Fruit fly (Drosophila melanogaster) whole organism, embryonic: Measurements from ENCODE around the gene SP1173.

ENCODE experiments used
- CG10274 ChIP-seq: fragments of 200-800 bp; sonication (Bioruptor generic); optimal IDR thresholded peaks from 3 replicates; lab custom pipeline; 2017; ENCODE audit warnings: missing biosample characterization, mild to moderate bottlenecking, missing genetic modification characterization
- CG12219 ChIP-seq: fragments of 200-800 bp; sonication (Bioruptor generic); optimal IDR thresholded peaks from 3 replicates; lab custom pipeline; 2018; ENCODE audit warnings: missing biosample characterization, mild to moderate bottlenecking, missing genetic modification characterization
- CG13296 ChIP-seq: fragments of 200-800 bp; sonication (Bioruptor generic); optimal IDR thresholded peaks from 3 replicates; lab custom pipeline; 2018; ENCODE audit warnings: missing biosample characterization, mild to moderate bottlenecking, missing genetic modification characterization
- CG13894 ChIP-seq: fragments of 200-800 bp; sonication (Bioruptor generic); optimal IDR thresholded peaks from 3 replicates; lab custom pipeline; 2018; ENCODE audit warnings: missing biosample characterization, mild to moderate bottlenecking, missing genetic modification characterization, moderate library complexity
- CG14014 ChIP-seq: fragments of 200-800 bp; sonication (Bioruptor generic); IDR thresholded peaks from 2 replicates; pipeline ENCODE4 v1.3.6; 2022; ENCODE audit warnings: missing biosample characterization, missing genetic modification characterization
- CG16815 ChIP-seq: fragments of 200-800 bp; sonication (Bioruptor generic); optimal IDR thresholded peaks from 3 replicates; lab custom pipeline; 2017; ENCODE audit warnings: missing biosample characterization, mild to moderate bottlenecking, missing genetic modification characterization
- CG31441 ChIP-seq: fragments of 200-800 bp; sonication (Bioruptor generic); IDR thresholded peaks from 2 replicates; pipeline ENCODE4 v1.3.6; 2022; ENCODE audit warnings: missing biosample characterization, missing genetic modification characterization
- CG3838 ChIP-seq: fragments of 200-800 bp; sonication (Bioruptor generic); optimal IDR thresholded peaks from 3 replicates; lab custom pipeline; 2016; ENCODE audit warnings: missing biosample characterization, missing genetic modification characterization
- CG4328 ChIP-seq: fragments of 200-800 bp; sonication (Bioruptor generic); optimal IDR thresholded peaks from 3 replicates; lab custom pipeline; 2017; ENCODE audit warnings: missing biosample characterization, missing genetic modification reagents, missing genetic modification characterization
- CG43689 ChIP-seq: fragments of 200-800 bp; sonication (Bioruptor generic); IDR thresholded peaks from 2 replicates; pipeline ENCODE4 v1.3.6; 2022; ENCODE audit warnings: missing biosample characterization, missing genetic modification characterization
- CG4707 ChIP-seq: fragments of 200-800 bp; sonication (Bioruptor generic); optimal IDR thresholded peaks from 2 replicates; lab custom pipeline; 2018; ENCODE audit warnings: missing biosample characterization, mild to moderate bottlenecking, missing genetic modification characterization, moderate library complexity
- CG6683 ChIP-seq: fragments of 200-800 bp; sonication (Bioruptor generic); optimal IDR thresholded peaks from 2 replicates; lab custom pipeline; 2017; ENCODE audit warnings: missing biosample characterization, mild to moderate bottlenecking, missing genetic modification characterization, missing genetic modification reagents
- CG7556 ChIP-seq: fragments of 200-800 bp; sonication (Bioruptor generic); optimal IDR thresholded peaks from 2 replicates; lab custom pipeline; 2017; ENCODE audit warnings: missing biosample characterization, mild to moderate bottlenecking, missing genetic modification characterization
- CG7745 ChIP-seq: fragments of 200-800 bp; sonication (Bioruptor generic); optimal IDR thresholded peaks from 2 replicates; lab custom pipeline; 2018; ENCODE audit warnings: missing biosample characterization, mild to moderate bottlenecking, missing genetic modification characterization, moderate library complexity
- CG7786 ChIP-seq: fragments of 200-800 bp; sonication (Bioruptor generic); optimal IDR thresholded peaks from 2 replicates; lab custom pipeline; 2016; ENCODE audit warnings: missing biosample characterization, missing genetic modification characterization
- CG8281 ChIP-seq: fragments of 200-800 bp; sonication (Bioruptor generic); optimal IDR thresholded peaks from 2 replicates; lab custom pipeline; 2018; ENCODE audit warnings: missing biosample characterization, mild to moderate bottlenecking, missing genetic modification characterization, moderate library complexity
- CG8388 ChIP-seq: fragments of 200-800 bp; sonication (Bioruptor generic); optimal IDR thresholded peaks from 2 replicates; lab custom pipeline; 2019; ENCODE audit warnings: missing biosample characterization, mild to moderate bottlenecking, missing genetic modification characterization, moderate library complexity
- CG8478 ChIP-seq: fragments of >200 bp; optimal IDR thresholded peaks from 2 replicates; lab custom pipeline; 2018
- CG8765 ChIP-seq: fragments of 200-800 bp; sonication (Bioruptor generic); IDR thresholded peaks from 2 replicates; pipeline ENCODE4 v1.3.6; 2022; ENCODE audit warnings: missing biosample characterization, missing genetic modification characterization
- Eip74EF ChIP-seq, 2 experiments: fragments of 200-800 bp in 1 of 2; fragments of >200 bp in 1 of 2; sonication (Bioruptor generic) in 1 of 2; optimal IDR thresholded peaks; 2 replicates each; lab custom pipeline; 2017 to 2019; ENCODE audit warnings: missing biosample characterization in 2 of 2, missing genetic modification characterization in 2 of 2, mild to moderate bottlenecking in 1 of 2, moderate library complexity in 1 of 2
- Ets65A ChIP-seq: fragments of 200-800 bp; sonication (Bioruptor generic); peaks from one replicate; lab custom pipeline; 2016; ENCODE audit warnings: missing biosample characterization, missing genetic modification characterization
- GATAe ChIP-seq: fragments of 200-800 bp; sonication (Bioruptor generic); conservative IDR thresholded peaks from 2 replicates; pipeline ENCODE4 v1.3.6; 2022; ENCODE audit warnings: missing biosample characterization, missing genetic modification characterization
- H15 ChIP-seq: fragments of 200-800 bp; sonication (Bioruptor generic); IDR thresholded peaks from 3 replicates; pipeline ENCODE4 v1.3.6; 2022; ENCODE audit warnings: missing biosample characterization, missing genetic modification characterization
- HLH4C ChIP-seq: fragments of 200-800 bp; sonication (Bioruptor generic); IDR thresholded peaks from 3 replicates; pipeline ENCODE4 v1.3.6; 2022; ENCODE audit warnings: missing biosample characterization, missing genetic modification characterization; ENCODE audit not compliant: partially characterized antibody
- Hmx ChIP-seq: fragments of 200-800 bp; sonication (Bioruptor generic); optimal IDR thresholded peaks from 2 replicates; lab custom pipeline; 2016; ENCODE audit warnings: missing biosample characterization, missing genetic modification characterization
- Med ChIP-seq: fragments of 200-800 bp; sonication (Bioruptor generic); peaks from one replicate; lab custom pipeline; 2016; ENCODE audit warnings: missing biosample characterization, missing genetic modification characterization, mild to moderate bottlenecking, inconsistent platforms, moderate library complexity
- Nf-YB ChIP-seq: fragments of 200-800 bp; sonication (Bioruptor generic); optimal IDR thresholded peaks from 3 replicates; lab custom pipeline; 2019; ENCODE audit warnings: missing biosample characterization, mild to moderate bottlenecking, missing genetic modification characterization, moderate library complexity
- Rfx ChIP-seq: fragments of 200-800 bp; sonication (Bioruptor generic); IDR thresholded peaks from 2 replicates; pipeline ENCODE4 v1.3.6; 2022; ENCODE audit warnings: missing biosample characterization, missing genetic modification characterization
- Six4 ChIP-seq: fragments of 200-800 bp; sonication (Bioruptor generic); optimal IDR thresholded peaks from 2 replicates; lab custom pipeline; 2016; ENCODE audit warnings: missing biosample characterization, missing genetic modification characterization
- Sry-δ ChIP-seq: fragments of 200-800 bp; sonication (Bioruptor generic); optimal IDR thresholded peaks from 2 replicates; lab custom pipeline; 2016; ENCODE audit warnings: missing biosample characterization, missing genetic modification characterization
- ash1 ChIP-seq: fragments of 200-800 bp; sonication (Bioruptor generic); optimal IDR thresholded peaks from 2 replicates; lab custom pipeline; 2018; ENCODE audit warnings: missing biosample characterization, mild to moderate bottlenecking, missing genetic modification characterization
- caup ChIP-seq: fragments of 200-800 bp; sonication (Bioruptor generic); optimal IDR thresholded peaks from 3 replicates; lab custom pipeline; 2017; ENCODE audit warnings: missing biosample characterization, mild to moderate bottlenecking, missing genetic modification characterization, moderate library complexity; ENCODE audit not compliant: severe bottlenecking
- cwo ChIP-seq: fragments of 200-800 bp; sonication (Bioruptor generic); optimal IDR thresholded peaks from 3 replicates; lab custom pipeline; 2017; ENCODE audit warnings: missing biosample characterization, missing genetic modification characterization, mild to moderate bottlenecking, moderate library complexity, missing genetic modification reagents
- dan ChIP-seq: fragments of 200-800 bp; sonication (Bioruptor generic); IDR thresholded peaks from 2 replicates; pipeline ENCODE4 v1.3.6; 2022; ENCODE audit warnings: missing biosample characterization, missing genetic modification characterization
- hkb ChIP-seq, 2 experiments: fragments of 200-800 bp in 1 of 2; fragments of >200 bp in 1 of 2; sonication (Bioruptor generic) in 1 of 2; IDR thresholded peaks in 1 of 2; optimal IDR thresholded peaks in 1 of 2; 2 replicates each; pipeline versions ENCODE4 v1.3.6 to Lab custom; 2017 to 2022; ENCODE audit warnings: missing biosample characterization in 1 of 2, missing genetic modification characterization in 1 of 2
- insv ChIP-seq, 2 experiments: fragments of 200-800 bp; sonication (Bioruptor generic); optimal IDR thresholded peaks; 3 replicates each; lab custom pipeline; 2016 to 2018; ENCODE audit warnings: missing biosample characterization in 2 of 2, missing genetic modification characterization in 2 of 2
- inv ChIP-seq: fragments of 200-800 bp; sonication (Bioruptor generic); IDR thresholded peaks from 2 replicates; pipeline ENCODE4 v1.3.6; 2022; ENCODE audit warnings: missing biosample characterization, missing genetic modification characterization; ENCODE audit not compliant: partially characterized antibody
- kah ChIP-seq: fragments of 200-800 bp; sonication (Bioruptor generic); optimal IDR thresholded peaks from 2 replicates; lab custom pipeline; 2018; ENCODE audit warnings: missing biosample characterization, mild to moderate bottlenecking, missing genetic modification characterization
- lbe ChIP-seq: fragments of 200-800 bp; sonication (Bioruptor generic); optimal IDR thresholded peaks from 2 replicates; lab custom pipeline; 2016; ENCODE audit warnings: missing biosample characterization, mild to moderate bottlenecking, missing genetic modification characterization
- nerfin-1 ChIP-seq: fragments of 200-800 bp; sonication (Bioruptor generic); optimal IDR thresholded peaks from 3 replicates; lab custom pipeline; 2019; ENCODE audit warnings: missing biosample characterization, mild to moderate bottlenecking, missing genetic modification characterization, moderate library complexity
- nmo ChIP-seq: fragments of 200-800 bp; sonication (Bioruptor generic); optimal IDR thresholded peaks from 2 replicates; lab custom pipeline; 2018; ENCODE audit warnings: missing biosample characterization, mild to moderate bottlenecking, missing genetic modification characterization, moderate library complexity
- phol ChIP-seq: fragments of 200-800 bp; sonication (Bioruptor generic); optimal IDR thresholded peaks from 3 replicates; lab custom pipeline; 2018; ENCODE audit warnings: missing biosample characterization, mild to moderate bottlenecking, missing genetic modification characterization, moderate library complexity
- pita ChIP-seq: fragments of 200-800 bp; sonication (Bioruptor generic); optimal IDR thresholded peaks from 2 replicates; lab custom pipeline; 2017; ENCODE audit warnings: missing biosample characterization, mild to moderate bottlenecking, missing genetic modification characterization
- run ChIP-seq: fragments of 200-800 bp; sonication (Bioruptor generic); optimal IDR thresholded peaks from 3 replicates; lab custom pipeline; 2018; ENCODE audit warnings: missing biosample characterization, mild to moderate bottlenecking, missing genetic modification characterization
- sens-2 ChIP-seq: fragments of 200-800 bp; sonication (Bioruptor generic); IDR thresholded peaks from 2 replicates; pipeline ENCODE4 v1.3.6; 2022; ENCODE audit warnings: missing biosample characterization, missing genetic modification characterization
- so ChIP-seq: fragments of 200-800 bp; sonication (Bioruptor generic); IDR thresholded peaks from 3 replicates; pipeline ENCODE4 v1.3.6; 2022; ENCODE audit warnings: missing biosample characterization, missing genetic modification characterization
- sqz ChIP-seq: fragments of 200-800 bp; sonication (Bioruptor generic); optimal IDR thresholded peaks from 3 replicates; lab custom pipeline; 2018; ENCODE audit warnings: missing biosample characterization, mild to moderate bottlenecking, missing genetic modification characterization
- usp ChIP-seq: fragments of >200 bp; optimal IDR thresholded peaks from 2 replicates; lab custom pipeline; 2017; ENCODE audit warnings: missing biosample characterization, missing genetic modification characterization
- wor ChIP-seq: fragments of 200-800 bp; sonication (Bioruptor generic); IDR thresholded peaks from 2 replicates; pipeline ENCODE4 v1.3.6; 2022; ENCODE audit warnings: missing biosample characterization, missing genetic modification characterization
- yki ChIP-seq: fragments of >200 bp; optimal IDR thresholded peaks from 3 replicates; lab custom pipeline; 2018

Gene SP1173

DNA sequence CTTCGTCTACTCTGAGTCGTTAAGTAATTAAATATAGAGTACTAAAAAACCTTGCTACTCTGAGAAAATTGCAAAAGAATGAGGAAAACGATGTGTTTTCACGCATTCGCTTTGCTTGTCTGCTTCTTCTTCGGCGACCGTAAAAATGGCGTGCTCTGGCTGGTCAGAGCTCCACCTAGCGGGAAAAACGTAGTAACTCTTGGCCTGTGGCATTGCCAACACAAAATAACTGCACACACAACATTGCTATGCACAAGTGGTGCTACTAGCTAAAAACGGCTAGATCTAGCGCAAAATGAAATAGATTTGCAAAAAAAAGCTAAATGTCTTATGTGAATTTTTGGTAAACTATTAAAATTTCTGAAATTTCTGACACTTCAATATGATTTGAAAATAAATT is 43.8 kb upstream of the SP1173 start (continued):
- TF ChIP-seq CG13894 (tag; lab: Kevin White, UChicago) (peak; percentile 64), CG4707 (GFP tag; lab: Kevin White, UChicago) (no peak), Med (peak; percentile 91), GATAe (GFP tag; lab: Robert Waterston, UW) (no peak), sqz (no peak), Nf-YB (GFP tag; lab: Kevin White, UChicago) (peak; percentile 49), CG31441 (GFP tag; lab: Robert Waterston, UW) (no peak; the same call in 1 of the 2 replicates), CG4328 (no peak), yki (lab: Kevin White, UChicago) (no peak), Eip74EF (GFP tag; optimal IDR thresholded peaks at IDR 0.05; lab: Kevin White, UChicago) (no peak), CG12219 (GFP tag; lab: Kevin White, UChicago) (no peak), CG3838 (no peak), CG13296 (GFP tag; lab: Kevin White, UChicago) (peak; percentile 33), kah (GFP tag; lab: Kevin White, UChicago) (peak; percentile 19), cwo (GFP tag; lab: Kevin White, UChicago) (no peak), Rfx (GFP tag; lab: Robert Waterston, UW) (peak; percentile 85), usp (GFP tag; lab: Kevin White, UChicago) (no peak), phol (peak; percentile 99), Six4 (GFP tag; lab: Kevin White, UChicago) (peak; percentile 8), hkb (optimal IDR thresholded peaks at IDR 0.05; lab: Kevin White, UChicago) (no peak), hkb (GFP tag; IDR thresholded peaks at IDR 0.05; lab: Robert Waterston, UW) (peak; percentile 65), so (GFP tag; lab: Robert Waterston, UW) (0 out of 3 replicates have a peak, but pooled peaks have one; percentile 28), lbe (GFP tag; lab: Kevin White, UChicago) (no peak), wor (GFP tag; lab: Robert Waterston, UW) (no peak), nmo (GFP tag; lab: Kevin White, UChicago) (peak; percentile 81), CG7556 (GFP tag; lab: Kevin White, UChicago) (no peak), HLH4C (GFP tag; lab: Robert Waterston, UW) (no peak), caup (GFP tag; lab: Kevin White, UChicago) (peak; percentile 36), inv (GFP tag; lab: Robert Waterston, UW) (no peak), ash1 (no peak), CG16815 (GFP tag; lab: Kevin White, UChicago) (no peak), CG8478 (lab: Kevin White, UChicago) (no peak), Hmx (GFP tag; lab: Kevin White, UChicago) (no peak), Ets65A (GFP tag; lab: Kevin White, UChicago) (peak; percentile 73), nerfin-1 (tag; lab: Kevin White, UChicago) (peak; percentile 98), insv (GFP tag; optimal IDR thresholded peaks at IDR 0.05; lab: Kevin White, UChicago) (peak in 1 of 2 experiments; percentile 9), dan (no peak), CG14014 (peak; percentile 73), pita (no peak), CG6683 (GFP tag; lab: Kevin White, UChicago) (no peak), CG43689 (GFP tag; lab: Robert Waterston, UW) (0 out of 2 replicates have a peak, but pooled peaks have one; percentile 6), run (tag; lab: Kevin White, UChicago) (no peak), sens-2 (GFP tag; lab: Robert Waterston, UW) (0 out of 2 replicates have a peak, but pooled peaks have one; percentile 30), CG8281 (tag; lab: Kevin White, UChicago) (no peak), CG10274 (GFP tag; lab: Kevin White, UChicago) (no peak), H15 (GFP tag; lab: Robert Waterston, UW) (0 out of 3 replicates have a peak, but pooled peaks have one; percentile 34), CG7786 (GFP tag; lab: Kevin White, UChicago) (peak; percentile 17), CG7745 (tag; lab: Kevin White, UChicago) (no peak), CG8765 (peak; percentile 30; the same call in 1 of the 2 replicates), CG8388 (GFP tag; lab: Kevin White, UChicago) (peak; percentile 18), Sry-δ (GFP tag; lab: Kevin White, UChicago) (peak; percentile 62)
